Worm (Caenorhabditis elegans) whole organism, midembryonic: Measurements from ENCODE around the gene rpn-2.

Experiments
- T22C8.4 ChIP-seq: fragments of 200-800 bp; sonication (Bioruptor generic); IDR thresholded peaks from 2 replicates; pipeline ENCODE4 v1.3.6; 2022; ENCODE audit warnings: missing genetic modification characterization, missing compliant biosample characterization
- cog-1 ChIP-seq: sonication (generic microtip); optimal IDR thresholded peaks from 2 replicates; lab custom pipeline; 2016; ENCODE audit warnings: missing genetic modification characterization, missing compliant biosample characterization
- flt-1 ChIP-seq: fragments of 200-800 bp; sonication (Bioruptor generic); IDR thresholded peaks from 2 replicates; pipeline ENCODE4 v1.3.6; 2022; ENCODE audit warnings: missing genetic modification characterization, missing compliant biosample characterization
- klf-2 ChIP-seq: fragments of 200-800 bp; sonication (Bioruptor generic); conservative IDR thresholded peaks from 2 replicates; pipeline ENCODE4 v1.3.6; 2022; ENCODE audit warnings: missing genetic modification reagents, missing genetic modification characterization, missing compliant biosample characterization
- med-1 ChIP-seq: sonication (generic microtip); optimal IDR thresholded peaks from 2 replicates; lab custom pipeline; 2017; ENCODE audit warnings: missing genetic modification characterization, mild to moderate bottlenecking, missing compliant biosample characterization, antibody characterized with exemption, missing genetic modification reagents; ENCODE audit not compliant: insufficient read depth
- ref-1 ChIP-seq: fragments of 200-800 bp; sonication (Bioruptor generic); conservative IDR thresholded peaks from 2 replicates; pipeline ENCODE4 v1.3.6; 2022; ENCODE audit warnings: missing genetic modification reagents, missing genetic modification characterization, missing compliant biosample characterization
- tab-1 ChIP-seq: fragments of 200-800 bp; sonication (Bioruptor generic); IDR thresholded peaks from 2 replicates; pipeline ENCODE4 v1.3.6; 2022; ENCODE audit warnings: missing genetic modification characterization, missing compliant biosample characterization
- ztf-23 ChIP-seq: fragments of 200-800 bp; sonication (Bioruptor generic); IDR thresholded peaks from 2 replicates; pipeline ENCODE4 v1.3.6; 2022; ENCODE audit warnings: missing genetic modification reagents, missing genetic modification characterization, missing compliant biosample characterization
- ztf-29 ChIP-seq: fragments of 200-800 bp; sonication (Bioruptor generic); IDR thresholded peaks from 2 replicates; pipeline ENCODE4 v1.3.6; 2022; ENCODE audit warnings: missing genetic modification reagents, missing genetic modification characterization, missing compliant biosample characterization

DNA sequence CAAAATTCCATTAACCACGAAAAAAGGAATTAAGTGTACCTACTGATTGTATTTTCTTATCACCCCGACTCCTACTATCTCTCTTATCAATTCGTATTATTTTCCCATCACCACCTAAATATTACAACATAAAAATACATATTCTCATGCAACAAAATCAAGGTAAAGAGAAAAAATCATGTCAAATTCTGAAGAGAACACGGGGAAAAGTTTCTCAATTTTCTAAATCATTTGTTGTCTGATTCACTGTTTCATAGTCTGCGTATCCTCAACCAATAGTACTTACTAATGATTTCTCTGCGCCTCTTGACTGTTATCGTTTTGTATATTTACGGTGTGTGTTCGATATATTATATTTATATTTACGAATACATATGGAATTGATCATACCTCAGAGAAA is 32.9 kb downstream of the rpn-2 start:
- TF ChIP-seq ref-1 (GFP tag; lab: Robert Waterston, UW) (no peak), ztf-23 (no peak), tab-1 (GFP tag; lab: Robert Waterston, UW) (no peak), flt-1 (no peak), med-1 (GFP tag; lab: Kevin White, UChicago) (no peak), ztf-29 (GFP tag; lab: Robert Waterston, UW) (no peak), T22C8.4 (GFP tag; lab: Robert Waterston, UW) (no peak), cog-1 (no peak), klf-2 (GFP tag; lab: Robert Waterston, UW) (no peak)
